Fruit fly (Drosophila melanogaster) whole organism: Measurements from ENCODE around the gene Enoph.

Experiments used
- CG8478 ChIP-seq: fragments of >200 bp; optimal IDR thresholded peaks from 2 replicates; lab custom pipeline; 2018; ENCODE audit warnings: inconsistent platforms
- Dll ChIP-seq: fragments of >200 bp; optimal IDR thresholded peaks from 2 replicates; lab custom pipeline; 2017
- EcR ChIP-seq, 2 experiments: fragments of >200 bp; optimal IDR thresholded peaks; 2 replicates each; lab custom pipeline; 2017; ENCODE audit warnings: missing biosample characterization in 2 of 2, missing genetic modification characterization in 2 of 2, missing genetic modification reagents in 2 of 2
- pan ChIP-seq: fragments of >200 bp; optimal IDR thresholded peaks from 2 replicates; lab custom pipeline; 2017
- psq ChIP-seq: fragments of >200 bp; optimal IDR thresholded peaks from 2 replicates; lab custom pipeline; 2017
- usp ChIP-seq: fragments of >200 bp; optimal IDR thresholded peaks from 2 replicates; lab custom pipeline; 2017; ENCODE audit warnings: missing biosample characterization, missing genetic modification characterization, mixed read lengths

Gene Enoph

dm6 chr3R:5256462-5257146 lies at the start of gene Enoph, which contains the start of gene Hph:
Gene Enoph (minus strand): TSS chr3R:5256681.
Gene Hph (plus strand): TSS chr3R:5257037.
- no peak for TF ChIP-seq Dll (lab: Kevin White, UChicago)
- TF ChIP-seq pan = no peak
- no peak for TF ChIP-seq usp (GFP tag; lab: Kevin White, UChicago)
- no peak for TF ChIP-seq CG8478
- TF ChIP-seq EcR (GFP tag; optimal IDR thresholded peaks at IDR 0.05; lab: Kevin White, UChicago) = no peak

DNA sequence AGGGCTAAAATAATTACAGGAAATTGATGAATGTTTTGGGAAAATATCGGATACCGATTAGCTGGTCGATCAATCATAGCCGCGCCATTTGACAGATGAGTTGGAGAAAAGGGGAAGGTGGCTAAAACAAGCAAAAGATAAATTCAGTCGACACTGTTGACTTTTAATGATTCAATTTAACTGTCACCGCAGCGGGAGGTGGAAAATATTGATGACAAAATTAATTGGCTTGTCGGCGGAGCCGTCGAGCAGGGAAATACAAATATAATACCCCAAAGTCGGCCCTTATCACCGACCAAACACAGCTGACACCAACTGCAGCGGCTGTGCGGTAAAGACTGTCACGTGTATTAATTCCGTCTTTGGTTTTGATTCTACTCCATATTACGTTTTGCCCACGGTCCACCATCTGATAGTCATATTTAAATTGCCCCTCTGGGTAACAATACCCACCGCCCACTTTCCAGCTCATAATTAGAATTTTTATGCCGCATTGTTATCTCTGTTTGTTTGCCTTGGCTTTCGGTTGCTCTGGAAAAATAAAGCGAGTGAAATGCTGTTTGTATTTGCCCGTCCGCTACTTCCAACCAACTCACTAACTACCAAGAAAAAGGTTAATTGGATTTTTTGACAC lies 49.5 kb upstream of the Enoph start:
- no peak for TF ChIP-seq pan
- TF ChIP-seq CG8478 = no peak
- TF ChIP-seq Dll (lab: Kevin White, UChicago) = no peak
- no peak for TF ChIP-seq EcR (GFP tag; optimal IDR thresholded peaks at IDR 0.05; lab: Kevin White, UChicago)
- TF ChIP-seq usp (GFP tag; lab: Kevin White, UChicago) = no peak
- TF ChIP-seq psq (lab: Kevin White, UChicago) = no peak

DNA sequence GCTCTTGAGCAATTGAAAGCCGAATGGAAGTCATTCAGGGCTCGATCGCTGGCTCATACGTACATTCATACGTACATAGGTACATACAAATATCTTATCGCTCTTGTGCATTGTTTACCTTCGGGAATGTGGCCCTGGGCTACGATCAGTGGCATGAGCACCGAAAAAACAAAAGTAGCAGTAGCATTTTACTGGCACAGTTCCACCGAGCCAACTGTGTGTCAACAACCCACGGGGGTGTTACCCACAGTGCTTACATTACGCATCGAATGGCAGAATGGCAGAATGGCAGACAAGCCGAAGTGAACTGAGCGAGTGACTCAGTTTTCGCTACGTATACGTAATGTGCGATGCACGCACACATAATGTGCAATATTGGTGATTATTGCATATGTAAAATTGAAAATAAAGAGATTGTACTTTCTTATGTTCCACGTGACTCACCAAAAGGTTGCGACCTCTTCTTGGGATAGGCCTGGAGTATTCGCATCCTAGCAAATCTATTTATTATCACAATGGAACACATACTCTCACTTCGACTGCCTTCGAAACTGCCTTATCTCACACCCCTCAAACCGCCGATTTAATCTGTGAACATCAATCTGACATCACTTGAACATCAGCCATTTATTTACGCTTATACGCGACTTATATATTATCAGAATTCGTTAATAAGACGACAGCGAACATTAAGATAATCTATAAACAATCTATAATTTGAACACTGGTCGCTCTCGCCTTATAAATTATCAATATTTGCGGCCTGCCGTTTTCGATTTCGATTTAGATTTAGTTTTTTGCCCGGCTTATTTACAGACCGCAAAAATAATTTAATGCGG lies 46.7 kb upstream of the Enoph start:
- TF ChIP-seq usp (GFP tag; lab: Kevin White, UChicago) = no peak
- no peak for TF ChIP-seq psq (lab: Kevin White, UChicago)
- no peak for TF ChIP-seq Dll (lab: Kevin White, UChicago)
- no peak for TF ChIP-seq EcR (GFP tag; optimal IDR thresholded peaks at IDR 0.05; lab: Kevin White, UChicago)
- no peak for TF ChIP-seq pan
- TF ChIP-seq CG8478 = no peak

dm6 chr3R:5301905-5302304 lies 45.4 kb upstream of the Enoph start:
- TF ChIP-seq usp (GFP tag; lab: Kevin White, UChicago) = no peak
- no peak for TF ChIP-seq Dll (lab: Kevin White, UChicago)
- no peak for TF ChIP-seq psq (lab: Kevin White, UChicago)
- no peak for TF ChIP-seq pan
- no peak for TF ChIP-seq CG8478
- no peak for TF ChIP-seq EcR (GFP tag; optimal IDR thresholded peaks at IDR 0.05; lab: Kevin White, UChicago)

DNA sequence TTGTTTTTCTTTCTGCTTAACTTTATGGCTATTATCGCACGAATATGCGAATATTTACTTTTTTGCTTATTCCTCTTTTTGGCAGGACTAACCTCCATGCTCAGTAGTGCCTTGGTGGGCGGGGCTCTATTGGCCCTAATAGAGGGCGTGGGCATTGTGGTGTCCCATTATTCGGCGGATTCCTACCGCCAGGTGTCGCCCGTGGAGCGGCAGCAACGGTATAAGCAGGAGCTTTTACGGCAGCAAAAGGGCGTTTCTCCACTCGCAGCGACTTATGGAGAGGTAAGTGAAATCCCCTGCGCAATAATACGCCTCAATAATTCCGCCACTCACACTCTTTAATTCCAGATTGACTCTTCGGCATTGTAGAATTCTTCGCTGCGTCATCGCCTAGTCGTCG lies 44.1 kb upstream of the Enoph start:
- TF ChIP-seq Dll (lab: Kevin White, UChicago) = no peak

- TF ChIP-seq pan = no peak
Observed at dm6 chr3R:5299569-5300195, 43.2 kb upstream of the Enoph start, which contains the start of gene Tim17b1. Gene Tim17b1 (plus strand): TSS chr3R:5300145.

DNA sequence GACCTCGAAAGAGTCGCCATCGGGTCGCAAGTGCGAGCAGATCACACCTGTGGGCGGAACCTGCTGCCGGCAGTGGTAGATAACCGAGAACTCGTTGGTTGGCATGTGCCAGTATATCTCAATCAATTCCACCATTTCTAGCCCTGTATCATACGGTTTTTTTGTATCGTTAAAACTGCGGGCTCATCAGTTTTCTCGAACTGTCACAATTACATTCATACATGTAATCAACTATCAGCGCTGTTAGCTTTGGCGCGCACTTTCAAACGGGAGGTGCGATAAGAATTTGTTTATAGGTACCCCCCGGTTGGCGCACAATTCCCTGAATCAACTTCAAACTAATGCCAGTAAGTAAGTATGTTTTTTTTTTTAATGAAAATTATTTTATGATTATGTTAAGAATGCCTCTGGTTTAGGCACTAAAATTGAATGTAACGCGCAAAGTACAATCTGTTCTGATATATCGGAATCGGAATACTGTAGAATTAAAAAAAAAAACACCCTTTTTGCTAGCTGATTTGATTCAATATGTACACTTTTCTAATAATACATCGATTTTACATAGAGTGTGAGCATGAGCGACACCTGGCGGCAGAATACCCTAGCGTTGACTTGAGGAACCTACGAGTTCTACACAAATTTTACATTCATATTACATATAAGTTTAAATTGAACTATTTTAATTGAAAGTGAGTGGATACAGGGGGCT lies 42.3 kb upstream of the Enoph start:
- no peak for TF ChIP-seq pan
- no peak for TF ChIP-seq EcR (GFP tag; optimal IDR thresholded peaks at IDR 0.05; lab: Kevin White, UChicago)
- TF ChIP-seq Dll (lab: Kevin White, UChicago) = no peak
- no peak for TF ChIP-seq psq (lab: Kevin White, UChicago)
- TF ChIP-seq CG8478 = no peak
- TF ChIP-seq usp (GFP tag; lab: Kevin White, UChicago) = no peak

dm6 chr3R:5297315-5297714 lies 40.8 kb upstream of the Enoph start:
- TF ChIP-seq psq (lab: Kevin White, UChicago) = no peak

dm6 chr3R:5295090-5295489 lies 38.6 kb upstream of the Enoph start:
- TF ChIP-seq EcR (GFP tag; optimal IDR thresholded peaks at IDR 0.05; lab: Kevin White, UChicago) (no peak), usp (GFP tag; lab: Kevin White, UChicago) (no peak), CG8478 (no peak), Dll (lab: Kevin White, UChicago) (no peak), pan (no peak), psq (lab: Kevin White, UChicago) (no peak)

dm6 chr3R:5290738-5291137 lies 34.3 kb upstream of the Enoph start:
- TF ChIP-seq psq (lab: Kevin White, UChicago) (no peak), pan (no peak), EcR (GFP tag; optimal IDR thresholded peaks at IDR 0.05; lab: Kevin White, UChicago) (no peak), usp (GFP tag; lab: Kevin White, UChicago) (no peak), CG8478 (no peak), Dll (lab: Kevin White, UChicago) (no peak)

dm6 chr3R:5287965-5288364 lies 31.5 kb upstream of the Enoph start:
- TF ChIP-seq psq (lab: Kevin White, UChicago) (no peak), CG8478 (no peak), Dll (lab: Kevin White, UChicago) (no peak), EcR (GFP tag; optimal IDR thresholded peaks at IDR 0.05; lab: Kevin White, UChicago) (no peak), usp (GFP tag; lab: Kevin White, UChicago) (no peak), pan (no peak)
